Worm (Caenorhabditis elegans) whole organism, L2 larva: ENCODE results near the gene glrx-3.

ENCODE experiments used
- R02D3.7 ChIP-seq: fragments of 150-350 bp; optimal IDR thresholded peaks from 2 replicates; lab custom pipeline; 2014; ENCODE audit warnings: missing biosample characterization, missing genetic modification characterization
- lin-11 ChIP-seq: fragments of 150-350 bp; sonication (generic microtip); optimal IDR thresholded peaks from 2 replicates; lab custom pipeline; 2014; ENCODE audit warnings: missing biosample characterization, missing genetic modification characterization, inconsistent platforms, mixed read lengths
- nhr-237 ChIP-seq: fragments of 150-350 bp; optimal IDR thresholded peaks from 2 replicates; lab custom pipeline; 2014; ENCODE audit warnings: missing biosample characterization, missing genetic modification characterization
- snpc-4 ChIP-seq: fragments of 150-350 bp; optimal IDR thresholded peaks from 2 replicates; lab custom pipeline; 2014; ENCODE audit warnings: missing biosample characterization, missing genetic modification characterization
- unc-39 ChIP-seq: fragments of 150-350 bp; optimal IDR thresholded peaks from 2 replicates; lab custom pipeline; 2014; ENCODE audit warnings: missing biosample characterization, missing genetic modification characterization

ce11 chrV:4387402-4387801 lies 46.3 kb upstream of the glrx-3 start, which contains the start of gene F13A2.9:
- TF ChIP-seq unc-39 (tag; lab: Kevin White, UChicago) (no peak), nhr-237 (tag; lab: Kevin White, UChicago) (no peak), snpc-4 (no peak), lin-11 (tag; lab: Kevin White, UChicago) (no peak), R02D3.7 (tag; lab: Kevin White, UChicago) (no peak)
